Worm (Caenorhabditis elegans): ENCODE data around the gene str-69.

DNA sequence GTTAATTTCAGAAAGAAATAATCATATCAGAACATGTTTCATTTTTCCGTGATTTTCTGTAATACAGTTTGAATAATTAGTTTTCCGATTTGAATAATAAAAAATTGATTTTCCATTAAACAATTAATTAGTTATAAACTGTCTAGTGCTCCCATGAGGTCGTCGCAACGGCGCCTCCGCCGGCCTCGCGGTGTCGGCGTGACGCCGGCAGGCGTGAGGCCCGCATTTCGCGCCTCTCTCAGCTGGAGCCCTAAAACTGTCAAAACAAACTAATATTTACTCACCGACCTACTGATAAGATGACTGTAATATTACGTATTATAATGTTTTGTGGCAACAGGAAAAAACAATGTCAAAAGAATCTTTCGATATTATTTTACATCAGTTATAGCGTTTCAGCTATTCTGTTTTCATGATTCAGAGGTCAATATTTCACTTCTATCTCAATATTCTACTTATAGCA lies 27.6 kb upstream of the str-69 start, which contains the start of gene F02C9.2:
- TF ChIP-seq flt-1 (GFP tag; IDR thresholded peaks at IDR 0.05), result no peak
- no peak for TF ChIP-seq klf-2 (GFP tag; conservative IDR thresholded peaks at IDR 0.05)

Data from whole organism, midembryonic.